Worm (Caenorhabditis elegans) whole organism, L2 larva: ENCODE results near the gene sgca-1.

Source experiments
- blmp-1 ChIP-seq: sonication (generic microtip); optimal IDR thresholded peaks from 2 replicates; lab custom pipeline; 2017; ENCODE audit warnings: missing genetic modification characterization, mild to moderate bottlenecking, missing compliant biosample characterization, antibody characterized with exemption, moderate library complexity; ENCODE audit not compliant: insufficient read depth
- ceh-16 ChIP-seq: fragments of 150-350 bp; optimal IDR thresholded peaks from 2 replicates; lab custom pipeline; 2014; ENCODE audit warnings: missing biosample characterization, missing genetic modification characterization
- lin-39 ChIP-seq: fragments of 150-350 bp; optimal IDR thresholded peaks from 2 replicates; lab custom pipeline; 2014; ENCODE audit warnings: missing biosample characterization, missing genetic modification reagents, missing genetic modification characterization
- mdl-1 ChIP-seq, 2 experiments: fragments of 150-350 bp in 1 of 2; sonication (generic microtip) in 1 of 2; optimal IDR thresholded peaks; 2 replicates each; lab custom pipeline; 2017; ENCODE audit warnings: missing biosample characterization in 2 of 2, missing genetic modification characterization in 2 of 2
- skn-1 ChIP-seq: sonication (generic microtip); optimal IDR thresholded peaks from 2 replicates; lab custom pipeline; 2017; ENCODE audit warnings: missing biosample characterization, missing genetic modification characterization

DNA sequence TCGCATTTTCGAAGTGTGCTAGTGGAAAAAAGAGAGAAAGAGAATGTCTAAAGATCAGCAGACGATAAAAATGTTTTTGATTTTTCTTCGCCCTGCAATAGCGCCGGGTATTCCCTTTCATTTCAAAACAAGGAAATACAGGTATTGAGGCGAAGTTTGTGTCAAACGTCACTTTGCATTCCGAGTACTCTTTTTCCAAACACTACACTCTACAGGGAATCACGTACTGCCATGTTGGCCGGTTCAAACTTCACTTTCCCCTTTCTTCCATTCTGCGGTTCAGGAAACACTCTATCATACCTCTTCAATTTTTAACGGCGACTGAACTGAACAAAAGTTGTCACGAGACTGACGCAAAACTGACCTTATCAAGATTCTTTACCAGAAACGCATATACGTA, 50.8 kb downstream of the sgca-1 start:
- TF ChIP-seq ceh-16 (tag; lab: Kevin White, UChicago) (no peak), blmp-1 (tag; lab: Kevin White, UChicago) (peak; percentile 52), mdl-1 (tag; optimal IDR thresholded peaks at IDR 0.05; lab: Kevin White, UChicago) (no peak), lin-39 (tag; lab: Kevin White, UChicago) (no peak), skn-1 (tag; lab: Kevin White, UChicago) (no peak)
